Worm (Caenorhabditis elegans): ENCODE measurements around the gene snu-13.

DNA sequence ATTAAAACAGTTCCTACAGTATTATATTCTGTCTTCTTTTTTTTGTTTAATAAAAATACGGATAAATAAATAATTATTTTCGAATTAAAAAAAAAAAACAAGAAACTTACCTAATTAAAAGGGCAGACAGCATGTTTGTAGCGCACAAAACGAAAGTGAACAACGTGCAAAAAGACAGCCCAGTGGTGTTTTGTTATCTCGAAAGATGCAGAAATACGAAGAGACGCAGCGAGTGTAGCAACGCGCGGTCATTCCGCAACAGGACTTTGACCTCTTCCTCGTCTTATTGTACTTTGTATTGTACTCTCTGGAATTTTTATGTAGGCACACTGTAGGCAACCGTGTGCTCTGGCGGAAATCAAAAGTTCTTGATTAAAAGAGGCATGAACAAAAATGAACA, 35.2 kb upstream of the snu-13 start, which contains the start of gene gbh-1:
- TF ChIP-seq nhr-12 (tag; optimal IDR thresholded peaks at IDR 0.05) (no peak), ztf-4 (tag; optimal IDR thresholded peaks at IDR 0.05) (no peak), elt-1 (tag; optimal IDR thresholded peaks at IDR 0.05) (no peak), pqm-1 (tag; optimal IDR thresholded peaks at IDR 0.05) (peak; percentile 53), fos-1 (tag; optimal IDR thresholded peaks at IDR 0.05) (no peak), nhr-28 (tag; optimal IDR thresholded peaks at IDR 0.05) (no peak), nhr-11 (tag; optimal IDR thresholded peaks at IDR 0.05) (no peak)

Measured in whole organism, L3 larva.